Worm (Caenorhabditis elegans) whole organism, midembryonic: ENCODE results near the gene ima-3.

ENCODE experiments used
- T22C8.4 ChIP-seq: fragments of 200-800 bp; sonication (Bioruptor generic); IDR thresholded peaks from 2 replicates; pipeline ENCODE4 v1.3.6; 2022; ENCODE audit warnings: missing genetic modification characterization, missing compliant biosample characterization
- flt-1 ChIP-seq: fragments of 200-800 bp; sonication (Bioruptor generic); IDR thresholded peaks from 2 replicates; pipeline ENCODE4 v1.3.6; 2022; ENCODE audit warnings: missing genetic modification characterization, missing compliant biosample characterization
- klf-2 ChIP-seq: fragments of 200-800 bp; sonication (Bioruptor generic); conservative IDR thresholded peaks from 2 replicates; pipeline ENCODE4 v1.3.6; 2022; ENCODE audit warnings: missing genetic modification reagents, missing genetic modification characterization, missing compliant biosample characterization
- ref-1 ChIP-seq: fragments of 200-800 bp; sonication (Bioruptor generic); conservative IDR thresholded peaks from 2 replicates; pipeline ENCODE4 v1.3.6; 2022; ENCODE audit warnings: missing genetic modification reagents, missing genetic modification characterization, missing compliant biosample characterization
- tab-1 ChIP-seq: fragments of 200-800 bp; sonication (Bioruptor generic); IDR thresholded peaks from 2 replicates; pipeline ENCODE4 v1.3.6; 2022; ENCODE audit warnings: missing genetic modification characterization, missing compliant biosample characterization
- ztf-23 ChIP-seq: fragments of 200-800 bp; sonication (Bioruptor generic); IDR thresholded peaks from 2 replicates; pipeline ENCODE4 v1.3.6; 2022; ENCODE audit warnings: missing genetic modification reagents, missing genetic modification characterization, missing compliant biosample characterization
- ztf-29 ChIP-seq: fragments of 200-800 bp; sonication (Bioruptor generic); IDR thresholded peaks from 2 replicates; pipeline ENCODE4 v1.3.6; 2022; ENCODE audit warnings: missing genetic modification reagents, missing genetic modification characterization, missing compliant biosample characterization

DNA sequence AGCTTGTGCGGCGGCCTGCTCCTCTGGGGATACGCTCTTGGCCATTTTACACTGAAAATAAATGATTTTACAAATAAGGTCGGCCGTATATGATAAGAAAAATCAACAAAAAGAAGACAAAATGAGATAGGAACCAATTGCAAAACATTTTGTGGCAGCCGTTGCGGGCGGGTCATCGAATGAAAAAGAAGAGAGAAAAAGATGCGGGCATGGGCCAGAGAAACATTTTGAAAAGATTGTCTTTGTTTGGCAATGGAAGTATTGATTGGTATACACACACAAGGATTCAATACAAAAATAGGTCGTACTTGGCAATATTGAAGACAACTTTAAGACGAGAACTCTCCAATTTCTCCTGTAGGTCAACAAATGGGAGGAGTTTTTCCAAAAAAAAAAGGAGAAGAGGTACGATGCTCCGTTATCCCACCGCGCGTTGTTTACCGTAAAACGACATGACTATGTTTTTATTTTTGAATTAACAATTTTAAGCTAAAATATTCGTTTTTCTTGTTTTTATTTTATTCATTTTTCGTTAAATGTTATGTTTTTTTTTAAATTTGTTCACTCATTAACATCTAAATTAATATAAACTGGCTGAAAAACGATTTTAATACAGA, 48.7 kb downstream of the ima-3 start, which contains the start of the genes plc-4 and R05G6.4:
- TF ChIP-seq flt-1 (GFP tag; lab: Robert Waterston, UW) (no peak), ztf-29 (GFP tag; lab: Robert Waterston, UW) (no peak), ref-1 (GFP tag; lab: Robert Waterston, UW) (no peak), T22C8.4 (GFP tag; lab: Robert Waterston, UW) (no peak), klf-2 (GFP tag; lab: Robert Waterston, UW) (no peak), tab-1 (GFP tag; lab: Robert Waterston, UW) (no peak), ztf-23 (GFP tag; lab: Robert Waterston, UW) (no peak)
